Fruit fly (Drosophila melanogaster): ENCODE measurements around the gene REG.
A peak's percentile ranks its signal among the peaks of the same experiment; 100 is the strongest.

dm6 chrX:13221835-13222234 lies 9.7 kb downstream of the REG start:
- TF ChIP-seq cyc (GFP tag; optimal IDR thresholded peaks at IDR 0.05) (no peak), CG6276 (GFP tag; optimal IDR thresholded peaks at IDR 0.05) (peak; percentile 13), CG34406 (GFP tag; optimal IDR thresholded peaks at IDR 0.05) (no peak), pdm3 (GFP tag; optimal IDR thresholded peaks at IDR 0.05) (no peak), Sox102F (GFP tag; optimal IDR thresholded peaks at IDR 0.05) (no peak), CG6854 (GFP tag; optimal IDR thresholded peaks at IDR 0.05) (no peak), Gug (GFP tag; IDR thresholded peaks at IDR 0.05) (no peak), CG16779 (tag; optimal IDR thresholded peaks at IDR 0.05) (no peak), fkh (GFP tag; optimal IDR thresholded peaks at IDR 0.05) (no peak)
